Fruit fly (Drosophila melanogaster) whole organism, embryonic: ENCODE measurements around the gene Coq7.

Source experiments
- Bdp1 ChIP-seq: fragments of 200-800 bp; sonication (Bioruptor generic); optimal IDR thresholded peaks from 3 replicates; lab custom pipeline; 2016; ENCODE audit warnings: missing biosample characterization, missing genetic modification characterization
- CG1024 ChIP-seq: fragments of 200-800 bp; sonication (Bioruptor generic); IDR thresholded peaks from 2 replicates; pipeline ENCODE4 v1.3.6; 2022; ENCODE audit warnings: missing biosample characterization, missing genetic modification characterization
- CG12769 ChIP-seq: fragments of 200-800 bp; sonication (Bioruptor generic); optimal IDR thresholded peaks from 2 replicates; lab custom pipeline; 2019; ENCODE audit warnings: missing biosample characterization, mild to moderate bottlenecking, missing genetic modification characterization, moderate library complexity
- CG13123 ChIP-seq: fragments of 200-800 bp; sonication (Bioruptor generic); optimal IDR thresholded peaks from 2 replicates; lab custom pipeline; 2016; ENCODE audit warnings: missing biosample characterization, missing genetic modification characterization
- CG14441 ChIP-seq: fragments of 200-800 bp; sonication (Bioruptor generic); IDR thresholded peaks from 2 replicates; pipeline ENCODE4 v1.3.6; 2022; ENCODE audit warnings: missing biosample characterization, missing genetic modification characterization
- CG14710 ChIP-seq: fragments of 200-800 bp; sonication (Bioruptor generic); optimal IDR thresholded peaks from 3 replicates; lab custom pipeline; 2019; ENCODE audit warnings: missing biosample characterization, mild to moderate bottlenecking, missing genetic modification characterization, moderate library complexity
- CG1603 ChIP-seq: fragments of 200-800 bp; sonication (Bioruptor generic); optimal IDR thresholded peaks from 2 replicates; lab custom pipeline; 2019; ENCODE audit warnings: missing biosample characterization, mild to moderate bottlenecking, missing genetic modification characterization, moderate library complexity
- CG17359 ChIP-seq: fragments of 200-800 bp; sonication (Bioruptor generic); optimal IDR thresholded peaks from 3 replicates; lab custom pipeline; 2018; ENCODE audit warnings: missing biosample characterization, mild to moderate bottlenecking, missing genetic modification characterization, moderate library complexity
- CG17612 ChIP-seq: fragments of 200-800 bp; sonication (Bioruptor generic); IDR thresholded peaks from 2 replicates; pipeline ENCODE4 v1.3.6; 2022; ENCODE audit warnings: missing biosample characterization, missing genetic modification characterization
- CG18262 ChIP-seq: fragments of 200-800 bp; optimal IDR thresholded peaks from 3 replicates; lab custom pipeline; 2019; ENCODE audit warnings: missing biosample characterization, mild to moderate bottlenecking, missing genetic modification characterization, moderate library complexity
- CG2116 ChIP-seq: fragments of 200-800 bp; sonication (Bioruptor generic); optimal IDR thresholded peaks from 3 replicates; lab custom pipeline; 2018; ENCODE audit warnings: missing biosample characterization, mild to moderate bottlenecking, missing genetic modification characterization
- CG33213 ChIP-seq: fragments of 200-800 bp; sonication (Bioruptor generic); optimal IDR thresholded peaks from 3 replicates; lab custom pipeline; 2016; ENCODE audit warnings: missing biosample characterization, missing genetic modification characterization
- CG33557 ChIP-seq: fragments of 200-800 bp; sonication (Bioruptor generic); optimal IDR thresholded peaks from 2 replicates; lab custom pipeline; 2019; ENCODE audit warnings: missing biosample characterization, mild to moderate bottlenecking, missing genetic modification characterization, moderate library complexity
- CG3847 ChIP-seq: fragments of 200-800 bp; sonication (Bioruptor generic); IDR thresholded peaks from 2 replicates; pipeline ENCODE4 v1.3.6; 2022; ENCODE audit warnings: missing biosample characterization, missing genetic modification characterization
- CG42726 ChIP-seq: fragments of 200-800 bp; sonication (Bioruptor generic); IDR thresholded peaks from 2 replicates; pipeline ENCODE4 v1.3.6; 2022; ENCODE audit warnings: missing biosample characterization, missing genetic modification characterization; ENCODE audit not compliant: partially characterized antibody
- CG4328 ChIP-seq: fragments of 200-800 bp; sonication (Bioruptor generic); optimal IDR thresholded peaks from 3 replicates; lab custom pipeline; 2017; ENCODE audit warnings: missing biosample characterization, missing genetic modification reagents, missing genetic modification characterization
- CG4854 ChIP-seq: fragments of 200-800 bp; sonication (Bioruptor generic); optimal IDR thresholded peaks from 2 replicates; lab custom pipeline; 2016; ENCODE audit warnings: missing biosample characterization, missing genetic modification characterization, inconsistent platforms
- CG6654 ChIP-seq: fragments of 200-800 bp; sonication (Bioruptor generic); optimal IDR thresholded peaks from 2 replicates; lab custom pipeline; 2017; ENCODE audit warnings: missing biosample characterization, mild to moderate bottlenecking, missing genetic modification characterization
- CG7271 ChIP-seq: fragments of 200-800 bp; sonication (Bioruptor generic); optimal IDR thresholded peaks from 2 replicates; lab custom pipeline; 2018; ENCODE audit warnings: missing biosample characterization, mild to moderate bottlenecking, missing genetic modification characterization, moderate library complexity
- CG7963 ChIP-seq: fragments of 200-800 bp; sonication (Bioruptor generic); IDR thresholded peaks from 3 replicates; pipeline ENCODE4 v1.3.6; 2022; ENCODE audit warnings: missing biosample characterization, missing genetic modification characterization; ENCODE audit not compliant: partially characterized antibody
- CG8089 ChIP-seq: fragments of 200-800 bp; sonication (Bioruptor generic); optimal IDR thresholded peaks from 3 replicates; lab custom pipeline; 2016; ENCODE audit warnings: missing biosample characterization, missing genetic modification characterization
- CG8359 ChIP-seq: fragments of 200-800 bp; sonication (Bioruptor generic); optimal IDR thresholded peaks from 2 replicates; lab custom pipeline; 2017; ENCODE audit warnings: missing biosample characterization, mild to moderate bottlenecking, missing genetic modification characterization, borderline replicate concordance
- CG9215 ChIP-seq: fragments of 200-800 bp; sonication (Bioruptor generic); IDR thresholded peaks from 2 replicates; pipeline ENCODE4 v1.3.6; 2022; ENCODE audit warnings: missing biosample characterization, missing genetic modification characterization
- Dip2 ChIP-seq: fragments of 200-800 bp; sonication (Bioruptor generic); IDR thresholded peaks from 2 replicates; pipeline ENCODE4 v1.3.6; 2022; ENCODE audit warnings: missing biosample characterization, missing genetic modification characterization
- Ets65A ChIP-seq: fragments of 200-800 bp; sonication (Bioruptor generic); peaks from one replicate; lab custom pipeline; 2016; ENCODE audit warnings: missing biosample characterization, missing genetic modification characterization
- Ets97D ChIP-seq: fragments of 200-800 bp; sonication (Bioruptor generic); optimal IDR thresholded peaks from 3 replicates; lab custom pipeline; 2016; ENCODE audit warnings: missing biosample characterization, missing genetic modification characterization
- GATAe ChIP-seq: fragments of 200-800 bp; sonication (Bioruptor generic); conservative IDR thresholded peaks from 2 replicates; pipeline ENCODE4 v1.3.6; 2022; ENCODE audit warnings: missing biosample characterization, missing genetic modification characterization
- Gug ChIP-seq: fragments of 200-800 bp; sonication (Bioruptor generic); IDR thresholded peaks from 4 replicates; pipeline ENCODE4 v1.3.6; 2022; ENCODE audit warnings: missing biosample characterization, missing genetic modification characterization
- H15 ChIP-seq: fragments of 200-800 bp; sonication (Bioruptor generic); IDR thresholded peaks from 3 replicates; pipeline ENCODE4 v1.3.6; 2022; ENCODE audit warnings: missing biosample characterization, missing genetic modification characterization
- HHEX ChIP-seq: fragments of 200-800 bp; sonication (Bioruptor generic); optimal IDR thresholded peaks from 3 replicates; lab custom pipeline; 2017; ENCODE audit warnings: missing biosample characterization, mild to moderate bottlenecking, missing genetic modification characterization, missing genetic modification reagents
- Hand ChIP-seq: fragments of 200-800 bp; sonication (Bioruptor generic); optimal IDR thresholded peaks from 2 replicates; lab custom pipeline; 2017; ENCODE audit warnings: mild to moderate bottlenecking, missing biosample characterization, missing genetic modification reagents, missing genetic modification characterization
- Hr39 ChIP-seq: fragments of >200 bp; optimal IDR thresholded peaks from 2 replicates; lab custom pipeline; 2017
- Hr51 ChIP-seq, 2 experiments: fragments of 200-800 bp; sonication (Bioruptor generic); optimal IDR thresholded peaks; 2 replicates in 1 of 2; 3 replicates in 1 of 2; lab custom pipeline; 2016 to 2018; ENCODE audit warnings: missing biosample characterization in 2 of 2, missing genetic modification characterization in 2 of 2, mild to moderate bottlenecking in 1 of 2, moderate library complexity in 1 of 2
- Mad ChIP-seq: fragments of 200-800 bp; sonication (Bioruptor generic); optimal IDR thresholded peaks from 2 replicates; lab custom pipeline; 2016; ENCODE audit warnings: missing biosample characterization, missing genetic modification characterization
- NC2β ChIP-seq: fragments of 200-800 bp; sonication (Bioruptor generic); optimal IDR thresholded peaks from 2 replicates; lab custom pipeline; 2016; ENCODE audit warnings: missing biosample characterization, missing genetic modification characterization
- Oaz ChIP-seq: fragments of 200-800 bp; sonication (Bioruptor generic); IDR thresholded peaks from 2 replicates; pipeline ENCODE4 v1.3.6; 2022; ENCODE audit warnings: missing biosample characterization, missing genetic modification characterization
- Sry-δ ChIP-seq: fragments of 200-800 bp; sonication (Bioruptor generic); optimal IDR thresholded peaks from 2 replicates; lab custom pipeline; 2016; ENCODE audit warnings: missing biosample characterization, missing genetic modification characterization
- ap ChIP-seq: fragments of 200-800 bp; sonication (Bioruptor generic); IDR thresholded peaks from 2 replicates; pipeline ENCODE4 v1.3.6; 2022; ENCODE audit warnings: missing biosample characterization, missing genetic modification characterization
- cad ChIP-seq: fragments of >200 bp; optimal IDR thresholded peaks from 2 replicates; lab custom pipeline; 2017; ENCODE audit warnings: missing biosample characterization, missing genetic modification characterization
- dysf ChIP-seq: fragments of 200-800 bp; sonication (Bioruptor generic); IDR thresholded peaks from 3 replicates; pipeline ENCODE4 v1.3.6; 2022; ENCODE audit warnings: missing biosample characterization, missing genetic modification characterization
- en ChIP-seq: fragments of 200-800 bp; sonication (Bioruptor generic); optimal IDR thresholded peaks from 2 replicates; lab custom pipeline; 2016; ENCODE audit warnings: missing biosample characterization, missing genetic modification characterization
- hbn ChIP-seq: fragments of 200-800 bp; sonication (Bioruptor generic); IDR thresholded peaks from 2 replicates; pipeline ENCODE4 v1.3.6; 2022; ENCODE audit warnings: missing biosample characterization, missing genetic modification characterization; ENCODE audit not compliant: partially characterized antibody
- lola ChIP-seq, 3 experiments: fragments of >200 bp in 2 of 3; fragments of 200-800 bp in 1 of 3; sonication (Bioruptor generic) in 1 of 3; optimal IDR thresholded peaks; 2 replicates each; lab custom pipeline; 2017 to 2019; ENCODE audit warnings: missing biosample characterization in 3 of 3, missing genetic modification characterization in 3 of 3, mild to moderate bottlenecking in 1 of 3, moderate library complexity in 1 of 3
- luna ChIP-seq: fragments of 200-800 bp; sonication (Bioruptor generic); optimal IDR thresholded peaks from 2 replicates; lab custom pipeline; 2016; ENCODE audit warnings: missing biosample characterization, missing genetic modification characterization
- pan ChIP-seq, 4 experiments: fragments of >200 bp in 3 of 4; fragments of 200-800 bp in 1 of 4; sonication (Bioruptor generic) in 1 of 4; optimal IDR thresholded peaks in 3 of 4; IDR thresholded peaks in 1 of 4; 2 replicates each; pipeline versions ENCODE4 v1.3.6 to Lab custom; 2017 to 2022; ENCODE audit warnings: missing biosample characterization in 2 of 4, missing genetic modification characterization in 2 of 4, mixed read lengths in 1 of 4
- phol ChIP-seq: fragments of 200-800 bp; sonication (Bioruptor generic); optimal IDR thresholded peaks from 3 replicates; lab custom pipeline; 2018; ENCODE audit warnings: missing biosample characterization, mild to moderate bottlenecking, missing genetic modification characterization, moderate library complexity
- row ChIP-seq: fragments of 200-800 bp; sonication (Bioruptor generic); IDR thresholded peaks from 3 replicates; pipeline ENCODE4 v1.3.6; 2022; ENCODE audit warnings: missing biosample characterization, missing genetic modification characterization
- scrt ChIP-seq: fragments of 200-800 bp; sonication (Bioruptor generic); optimal IDR thresholded peaks from 2 replicates; lab custom pipeline; 2018; ENCODE audit warnings: missing biosample characterization, mild to moderate bottlenecking, missing genetic modification characterization, moderate library complexity
- sd ChIP-seq: fragments of 200-800 bp; sonication (Bioruptor generic); optimal IDR thresholded peaks from 3 replicates; lab custom pipeline; 2018; ENCODE audit warnings: missing biosample characterization, mild to moderate bottlenecking, missing genetic modification characterization, moderate library complexity
- sr ChIP-seq: fragments of 200-800 bp; sonication (Bioruptor generic); IDR thresholded peaks from 3 replicates; pipeline ENCODE4 v1.3.6; 2022; ENCODE audit warnings: missing biosample characterization, missing genetic modification characterization

The Coq7 gene

dm6 chrX:6744088-6744487, 26.9 kb upstream of the Coq7 start, which contains the start of gene RpL17 (continued):
- TF ChIP-seq CG7271 (tag; lab: Kevin White, UChicago) (peak; percentile 87), CG33557 (peak; percentile 76), Dip2 (GFP tag; lab: Robert Waterston, UW) (no peak), NC2β (GFP tag; lab: Kevin White, UChicago) (peak; percentile 98), Gug (peak; percentile 23; the same call in 1 of the 4 replicates), HHEX (peak; percentile 84), CG33213 (GFP tag; lab: Kevin White, UChicago) (peak; percentile 93), CG42726 (GFP tag; lab: Robert Waterston, UW) (peak; percentile 52; the same call in 1 of the 2 replicates), CG7963 (GFP tag; lab: Robert Waterston, UW) (no peak), Ets97D (GFP tag; lab: Kevin White, UChicago) (peak; percentile 99), Sry-δ (GFP tag; lab: Kevin White, UChicago) (peak; percentile 60), dysf (GFP tag; lab: Robert Waterston, UW) (peak; percentile 84), CG13123 (GFP tag; lab: Kevin White, UChicago) (peak; percentile 66), scrt (GFP tag; lab: Kevin White, UChicago) (peak; percentile 71), en (GFP tag; lab: Kevin White, UChicago) (peak; percentile 82), CG8089 (GFP tag; lab: Kevin White, UChicago) (peak; percentile 75), CG14441 (peak; percentile 96), GATAe (GFP tag; lab: Robert Waterston, UW) (no peak; the same call in 1 of the 2 replicates), Mad (peak; percentile 75), Ets65A (GFP tag; lab: Kevin White, UChicago) (peak; percentile 99), hbn (0 out of 2 replicates have a peak, but pooled peaks have one; percentile 24), lola (GFP tag; optimal IDR thresholded peaks at IDR 0.05; lab: Kevin White, UChicago) (peak in 1 of 3 experiments; percentile 40), sd (no peak), Hr39 (no peak), CG6654 (GFP tag; lab: Kevin White, UChicago) (peak; percentile 43), H15 (GFP tag; lab: Robert Waterston, UW) (peak; percentile 80), CG1603 (tag; lab: Kevin White, UChicago) (peak; percentile 94), CG1024 (GFP tag; lab: Robert Waterston, UW) (peak; percentile 62; the same call in 1 of the 2 replicates), CG18262 (tag; lab: Kevin White, UChicago) (peak; percentile 42), CG12769 (tag; lab: Kevin White, UChicago) (peak; percentile 88), CG3847 (GFP tag; lab: Robert Waterston, UW) (peak; percentile 92), CG4328 (GFP tag; lab: Kevin White, UChicago) (peak; percentile 73), CG4854 (GFP tag; lab: Kevin White, UChicago) (peak; percentile 68), cad (no peak), CG8359 (GFP tag; lab: Kevin White, UChicago) (peak; percentile 68), pan (optimal IDR thresholded peaks at IDR 0.05; lab: Kevin White, UChicago) (no peak), pan (GFP tag; optimal IDR thresholded peaks at IDR 0.05 in 1 of 2, IDR thresholded peaks at IDR 0.05 in 1 of 2) (peak in 1 of 2 experiments; percentile 81), CG14710 (tag; lab: Kevin White, UChicago) (peak; percentile 76), phol (tag; lab: Kevin White, UChicago) (peak; percentile 72), row (GFP tag; lab: Robert Waterston, UW) (peak; percentile 34; the same call in 1 of the 3 replicates), Hr51 (GFP tag; optimal IDR thresholded peaks at IDR 0.05; lab: Kevin White, UChicago) (peak; percentile 67 to 86), Bdp1 (GFP tag; lab: Kevin White, UChicago) (peak; percentile 92), CG9215 (peak; percentile 60), Hand (GFP tag; lab: Kevin White, UChicago) (peak; percentile 82), sr (GFP tag; lab: Robert Waterston, UW) (peak; percentile 87), CG2116 (GFP tag; lab: Kevin White, UChicago) (peak; percentile 84), luna (peak; percentile 78), CG17612 (no peak), Oaz (GFP tag; lab: Robert Waterston, UW) (peak; percentile 67; the same call in 1 of the 2 replicates), ap (peak; percentile 75), CG17359 (tag; lab: Kevin White, UChicago) (peak; percentile 67)
